Worm (Caenorhabditis elegans): ENCODE data around the gene T19C4.24.
A peak's percentile ranks its signal among the peaks of the same experiment; 100 is the strongest.

The T19C4.24 gene

DNA sequence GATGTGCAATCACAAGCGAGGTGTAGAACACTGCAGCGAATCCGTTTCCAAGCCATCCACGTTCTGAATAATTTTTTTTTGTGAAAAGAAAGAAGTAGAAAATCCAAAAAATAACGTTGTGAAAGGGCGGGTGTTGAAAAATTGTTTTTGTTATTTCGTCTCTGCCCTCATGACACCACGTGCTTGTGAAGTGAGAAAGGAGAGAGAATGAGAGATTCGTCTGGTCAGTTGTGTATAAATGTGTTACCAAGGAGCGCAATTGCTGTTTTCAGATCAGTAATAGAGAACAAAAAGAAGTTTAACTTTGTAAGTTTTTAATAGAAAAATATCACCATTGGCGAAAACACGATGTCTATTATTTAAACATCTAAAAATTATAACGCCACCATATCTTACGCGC, 25.6 kb downstream of the T19C4.24 start:
- TF ChIP-seq hlh-30 (tag; optimal IDR thresholded peaks at IDR 0.05; ENCODE audit: insufficient read depth) = peak; percentile 81
- peak; percentile 77 for TF ChIP-seq unc-42 (tag; optimal IDR thresholded peaks at IDR 0.05)
- no peak for TF ChIP-seq pax-1 (tag; optimal IDR thresholded peaks at IDR 0.05)
- no peak for TF ChIP-seq ama-1 (optimal IDR thresholded peaks at IDR 0.05)

DNA sequence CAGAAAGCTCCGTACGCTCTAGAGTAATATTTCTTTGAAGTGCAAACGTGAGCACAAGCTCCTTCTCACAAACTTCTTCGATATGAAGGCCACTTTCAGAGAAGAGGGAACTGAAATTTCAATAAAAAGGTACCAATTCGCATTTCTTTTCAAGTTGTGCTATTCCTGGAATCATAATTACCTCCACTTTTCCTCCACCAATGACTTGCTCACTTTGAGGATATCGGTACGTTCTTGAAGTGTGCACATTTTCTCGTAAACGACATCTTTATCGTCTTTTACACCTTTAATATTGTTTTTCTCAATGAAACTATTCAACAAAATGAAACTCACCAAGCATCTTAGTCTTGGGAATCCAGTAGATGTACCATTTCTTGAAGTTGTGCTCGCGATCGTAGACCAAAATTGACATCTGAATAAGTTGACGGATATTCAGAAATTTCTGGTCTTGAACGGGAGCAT, 27.5 kb downstream of the T19C4.24 start, which contains the start of gene scb-1:
Gene scb-1 (minus strand): TSS at position 412 of the 462 bp plus-strand sequence.
- no peak for TF ChIP-seq K02D7.2 (tag; optimal IDR thresholded peaks at IDR 0.05)
- no peak for TF ChIP-seq sdc-2 (tag; optimal IDR thresholded peaks at IDR 0.05)
- no peak for TF ChIP-seq fax-1 (tag; optimal IDR thresholded peaks at IDR 0.05)
- TF ChIP-seq lin-11 (tag; optimal IDR thresholded peaks at IDR 0.05) = no peak
- TF ChIP-seq hlh-6 (tag; optimal IDR thresholded peaks at IDR 0.05) = no peak

ce11 chrV:11118179-11118725, 28.6 kb downstream of the T19C4.24 start:
- TF ChIP-seq ceh-6 (GFP tag; optimal IDR thresholded peaks at IDR 0.05) = no peak
- no peak for TF ChIP-seq ceh-2 (tag; optimal IDR thresholded peaks at IDR 0.05)
- TF ChIP-seq K02D7.2 (tag; optimal IDR thresholded peaks at IDR 0.05) = no peak
- TF ChIP-seq K09A11.1 (tag; optimal IDR thresholded peaks at IDR 0.05; ENCODE audit: insufficient read depth) = no peak
- no peak for TF ChIP-seq mec-3 (tag; optimal IDR thresholded peaks at IDR 0.05; ENCODE audit: borderline replicate concordance)
- TF ChIP-seq pax-1 (tag; optimal IDR thresholded peaks at IDR 0.05) = no peak
- TF ChIP-seq madf-2 (tag; optimal IDR thresholded peaks at IDR 0.05) = no peak

ce11 chrV:11113607-11114006, 33.2 kb downstream of the T19C4.24 start, which contains the start of gene math-33:
math-33 (plus strand) TSS chrV:11113907.
- no peak for TF ChIP-seq ama-1 (optimal IDR thresholded peaks at IDR 0.05)
- TF ChIP-seq eyg-1 (tag; optimal IDR thresholded peaks at IDR 0.05) = no peak
- no peak for TF ChIP-seq unc-55 (GFP tag; optimal IDR thresholded peaks at IDR 0.05)
- TF ChIP-seq dmd-4 (tag; optimal IDR thresholded peaks at IDR 0.05; ENCODE audit: borderline replicate concordance) = no peak
- TF ChIP-seq pha-2 (tag; optimal IDR thresholded peaks at IDR 0.05) = no peak
- no peak for TF ChIP-seq pax-1 (tag; optimal IDR thresholded peaks at IDR 0.05)
- TF ChIP-seq hlh-15 (tag; optimal IDR thresholded peaks at IDR 0.05) = no peak
- TF ChIP-seq lin-11 (tag; optimal IDR thresholded peaks at IDR 0.05) = no peak
- no peak for TF ChIP-seq mec-3 (tag; optimal IDR thresholded peaks at IDR 0.05; ENCODE audit: borderline replicate concordance)
- TF ChIP-seq Y22D7AL.16 (tag; optimal IDR thresholded peaks at IDR 0.05) = no peak
- no peak for TF ChIP-seq ceh-22 (tag; optimal IDR thresholded peaks at IDR 0.05)

- TF ChIP-seq fkh-6 (tag; optimal IDR thresholded peaks at IDR 0.05) (peak; percentile 73), unc-42 (tag; optimal IDR thresholded peaks at IDR 0.05) (no peak), ceh-9 (tag; optimal IDR thresholded peaks at IDR 0.05) (no peak), pax-1 (tag; optimal IDR thresholded peaks at IDR 0.05) (peak; percentile 63), nhr-232 (tag; optimal IDR thresholded peaks at IDR 0.05) (peak; percentile 62), pha-2 (tag; optimal IDR thresholded peaks at IDR 0.05) (peak; percentile 85), C08G9.2 (tag; optimal IDR thresholded peaks at IDR 0.05) (peak; percentile 62), lin-11 (tag; optimal IDR thresholded peaks at IDR 0.05) (peak; percentile 54), odd-2 (tag; optimal IDR thresholded peaks at IDR 0.05) (peak; percentile 68), dve-1 (tag; optimal IDR thresholded peaks at IDR 0.05) (no peak), K02D7.2 (tag; optimal IDR thresholded peaks at IDR 0.05) (peak; percentile 73), ceh-24 (tag; optimal IDR thresholded peaks at IDR 0.05) (peak; percentile 51), ceh-48 (tag; optimal IDR thresholded peaks at IDR 0.05) (peak; percentile 51), fax-1 (tag; optimal IDR thresholded peaks at IDR 0.05) (peak; percentile 76), hlh-6 (tag; optimal IDR thresholded peaks at IDR 0.05) (peak; percentile 72), unc-86 (tag; optimal IDR thresholded peaks at IDR 0.05) (peak; percentile 74), fkh-10 (GFP tag; optimal IDR thresholded peaks at IDR 0.05) (no peak), Y22D7AL.16 (tag; optimal IDR thresholded peaks at IDR 0.05) (peak; percentile 52), tbx-2 (tag; optimal IDR thresholded peaks at IDR 0.05) (peak; percentile 88), F13H6.1 (tag; optimal IDR thresholded peaks at IDR 0.05) (peak; percentile 63), ttx-3 (tag; optimal IDR thresholded peaks at IDR 0.05) (peak; percentile 81), syd-9 (tag; optimal IDR thresholded peaks at IDR 0.05) (peak; percentile 73), tbx-7 (tag; optimal IDR thresholded peaks at IDR 0.05) (peak; percentile 44), dmd-4 (tag; optimal IDR thresholded peaks at IDR 0.05; ENCODE audit: borderline replicate concordance) (peak; percentile 32), ceh-18 (tag; optimal IDR thresholded peaks at IDR 0.05) (peak; percentile 52), ceh-45 (GFP tag; IDR thresholded peaks at IDR 0.05) (peak; percentile 24; the same call in 1 of the 2 replicates), unc-3 (GFP tag; conservative IDR thresholded peaks at IDR 0.05) (no peak), unc-3 (tag; optimal IDR thresholded peaks at IDR 0.05) (peak; percentile 68), ceh-34 (tag; optimal IDR thresholded peaks at IDR 0.05) (peak; percentile 84), ceh-14 (tag; optimal IDR thresholded peaks at IDR 0.05) (peak; percentile 91)
Observed at ce11 chrV:11113041-11113574, 33.7 kb downstream of the T19C4.24 start, which contains the start of gene erfa-3. erfa-3 (minus strand) TSS chrV:11113091.

All from whole organism, late embryonic.